Worm (Caenorhabditis elegans) whole organism, late embryonic: Measurements from ENCODE around the gene srlf-17.

Experiments used
- C08G9.2 ChIP-seq: sonication (generic microtip); optimal IDR thresholded peaks from 2 replicates; lab custom pipeline; 2016; ENCODE audit warnings: mild to moderate bottlenecking, missing genetic modification characterization, moderate library complexity, missing compliant biosample characterization
- C38D4.7 ChIP-seq: fragments of 200-800 bp; sonication (Bioruptor generic); optimal IDR thresholded peaks from 2 replicates; lab custom pipeline; 2018; ENCODE audit warnings: mild to moderate bottlenecking, missing genetic modification characterization, moderate library complexity, missing compliant biosample characterization
- K02D7.2 ChIP-seq: sonication (generic microtip); optimal IDR thresholded peaks from 2 replicates; lab custom pipeline; 2017; ENCODE audit warnings: mild to moderate bottlenecking, missing genetic modification characterization, missing compliant biosample characterization
- K09A11.1 ChIP-seq: sonication (generic microtip); optimal IDR thresholded peaks from 2 replicates; lab custom pipeline; 2017; ENCODE audit warnings: antibody characterized with exemption, mild to moderate bottlenecking, missing genetic modification characterization, missing compliant biosample characterization; ENCODE audit not compliant: insufficient read depth
- T23F11.4 ChIP-seq: fragments of 200-800 bp; sonication (Bioruptor generic); optimal IDR thresholded peaks from 2 replicates; lab custom pipeline; 2018; ENCODE audit warnings: mild to moderate bottlenecking, missing genetic modification characterization, missing compliant biosample characterization
- Y22D7AL.16 ChIP-seq: sonication (generic microtip); optimal IDR thresholded peaks from 2 replicates; lab custom pipeline; 2016; ENCODE audit warnings: missing genetic modification characterization, missing compliant biosample characterization
- ahr-1 ChIP-seq: sonication (generic microtip); optimal IDR thresholded peaks from 2 replicates; lab custom pipeline; 2016; ENCODE audit warnings: missing genetic modification characterization, missing compliant biosample characterization
- ama-1 ChIP-seq: fragments of 150-350 bp; optimal IDR thresholded peaks from 2 replicates; lab custom pipeline; 2014
- ceh-14 ChIP-seq: sonication (generic microtip); optimal IDR thresholded peaks from 2 replicates; lab custom pipeline; 2016; ENCODE audit warnings: missing genotype, missing genetic modification characterization, missing compliant biosample characterization
- ceh-18 ChIP-seq: sonication (generic microtip); optimal IDR thresholded peaks from 2 replicates; lab custom pipeline; 2016; ENCODE audit warnings: missing genetic modification characterization, missing compliant biosample characterization
- ceh-22 ChIP-seq: sonication (generic microtip); optimal IDR thresholded peaks from 2 replicates; lab custom pipeline; 2017; ENCODE audit warnings: missing biosample characterization, missing genetic modification characterization
- ceh-24 ChIP-seq: sonication (generic microtip); optimal IDR thresholded peaks from 2 replicates; lab custom pipeline; 2016; ENCODE audit warnings: mild to moderate bottlenecking, missing genetic modification characterization, missing compliant biosample characterization
- ceh-30 ChIP-seq: fragments of 150-350 bp; optimal IDR thresholded peaks from 2 replicates; lab custom pipeline; 2014; ENCODE audit warnings: missing biosample characterization, missing genetic modification characterization
- ceh-31 ChIP-seq: sonication (generic microtip); optimal IDR thresholded peaks from 2 replicates; lab custom pipeline; 2016; ENCODE audit warnings: missing genetic modification characterization, missing compliant biosample characterization
- ceh-45 ChIP-seq: fragments of 200-800 bp; sonication (Bioruptor generic); IDR thresholded peaks from 2 replicates; pipeline ENCODE4 v1.3.6; 2022; ENCODE audit warnings: missing genetic modification reagents, missing genetic modification characterization, missing compliant biosample characterization
- ceh-6 ChIP-seq: fragments of 200-800 bp; sonication (Bioruptor generic); optimal IDR thresholded peaks from 2 replicates; lab custom pipeline; 2018; ENCODE audit warnings: mild to moderate bottlenecking, missing genetic modification characterization, missing compliant biosample characterization
- ceh-9 ChIP-seq: sonication (generic microtip); optimal IDR thresholded peaks from 2 replicates; lab custom pipeline; 2016; ENCODE audit warnings: mild to moderate bottlenecking, missing genetic modification characterization, inconsistent platforms, missing compliant biosample characterization
- dmd-4 ChIP-seq: sonication (generic microtip); optimal IDR thresholded peaks from 2 replicates; lab custom pipeline; 2016; ENCODE audit warnings: borderline replicate concordance, missing genetic modification characterization, missing compliant biosample characterization
- elt-2 ChIP-seq: sonication (generic microtip); optimal IDR thresholded peaks from 2 replicates; lab custom pipeline; 2016; ENCODE audit warnings: missing genetic modification reagents, missing genetic modification characterization, missing compliant biosample characterization
- ets-4 ChIP-seq: sonication (generic microtip); optimal IDR thresholded peaks from 2 replicates; lab custom pipeline; 2016; ENCODE audit warnings: missing genetic modification characterization, missing compliant biosample characterization
- fax-1 ChIP-seq: sonication (generic microtip); optimal IDR thresholded peaks from 2 replicates; lab custom pipeline; 2016; ENCODE audit warnings: missing genotype, missing genetic modification characterization, missing compliant biosample characterization
- fkh-10 ChIP-seq: fragments of 150-350 bp; optimal IDR thresholded peaks from 2 replicates; lab custom pipeline; 2014; ENCODE audit warnings: missing biosample characterization, missing genetic modification reagents, missing genetic modification characterization
- fkh-6 ChIP-seq: sonication (generic microtip); optimal IDR thresholded peaks from 2 replicates; lab custom pipeline; 2016; ENCODE audit warnings: missing genetic modification characterization, missing compliant biosample characterization
- gmeb-2 ChIP-seq: sonication (generic microtip); optimal IDR thresholded peaks from 2 replicates; lab custom pipeline; 2016; ENCODE audit warnings: missing genetic modification characterization, inconsistent platforms, missing compliant biosample characterization
- hlh-15 ChIP-seq: sonication (generic microtip); optimal IDR thresholded peaks from 2 replicates; lab custom pipeline; 2016; ENCODE audit warnings: missing genetic modification characterization, missing compliant biosample characterization
- hlh-30 ChIP-seq: sonication (generic microtip); optimal IDR thresholded peaks from 2 replicates; lab custom pipeline; 2017; ENCODE audit warnings: antibody characterized with exemption, missing genetic modification characterization, missing compliant biosample characterization; ENCODE audit not compliant: insufficient read depth
- hlh-6 ChIP-seq: sonication (generic microtip); optimal IDR thresholded peaks from 2 replicates; lab custom pipeline; 2016; ENCODE audit warnings: missing genotype, missing genetic modification characterization, missing compliant biosample characterization
- hlh-8 ChIP-seq: sonication (generic microtip); optimal IDR thresholded peaks from 2 replicates; lab custom pipeline; 2016; ENCODE audit warnings: missing genotype, missing genetic modification characterization, missing compliant biosample characterization
- madf-2 ChIP-seq: sonication (generic microtip); optimal IDR thresholded peaks from 2 replicates; lab custom pipeline; 2017; ENCODE audit warnings: missing genetic modification characterization, missing compliant biosample characterization
- mec-3 ChIP-seq: sonication (generic microtip); optimal IDR thresholded peaks from 2 replicates; lab custom pipeline; 2016; ENCODE audit warnings: borderline replicate concordance, missing genetic modification characterization, missing compliant biosample characterization
- nfya-1 ChIP-seq: sonication (generic microtip); optimal IDR thresholded peaks from 2 replicates; lab custom pipeline; 2017; ENCODE audit warnings: missing genetic modification characterization, mild to moderate bottlenecking, missing compliant biosample characterization, antibody characterized with exemption, moderate library complexity
- npax-4 ChIP-seq: sonication (generic microtip); optimal IDR thresholded peaks from 2 replicates; lab custom pipeline; 2016; ENCODE audit warnings: missing genetic modification characterization, missing compliant biosample characterization
- odd-2 ChIP-seq: sonication (generic microtip); optimal IDR thresholded peaks from 2 replicates; lab custom pipeline; 2017; ENCODE audit warnings: antibody characterized with exemption, mild to moderate bottlenecking, missing genetic modification characterization, missing compliant biosample characterization
- pag-3 ChIP-seq: sonication (generic microtip); optimal IDR thresholded peaks from 2 replicates; lab custom pipeline; 2016; ENCODE audit warnings: missing compliant biosample characterization, missing genetic modification characterization, borderline replicate concordance
- pha-2 ChIP-seq: sonication (generic microtip); optimal IDR thresholded peaks from 2 replicates; lab custom pipeline; 2017; ENCODE audit warnings: mild to moderate bottlenecking, missing genetic modification characterization, missing compliant biosample characterization
- pros-1 ChIP-seq: fragments of 150-350 bp; optimal IDR thresholded peaks from 2 replicates; lab custom pipeline; 2014; ENCODE audit warnings: missing biosample characterization, missing genetic modification reagents, missing genetic modification characterization
- rnt-1 ChIP-seq: sonication (generic microtip); optimal IDR thresholded peaks from 2 replicates; lab custom pipeline; 2016; ENCODE audit warnings: missing genetic modification characterization, missing compliant biosample characterization
- sox-4 ChIP-seq: sonication (generic microtip); optimal IDR thresholded peaks from 2 replicates; lab custom pipeline; 2017; ENCODE audit warnings: mild to moderate bottlenecking, missing genetic modification characterization, inconsistent platforms, missing compliant biosample characterization
- syd-9 ChIP-seq: sonication (generic microtip); optimal IDR thresholded peaks from 2 replicates; lab custom pipeline; 2016; ENCODE audit warnings: mild to moderate bottlenecking, missing genetic modification characterization, moderate library complexity, missing compliant biosample characterization
- tbx-2 ChIP-seq: sonication (generic microtip); optimal IDR thresholded peaks from 2 replicates; lab custom pipeline; 2016; ENCODE audit warnings: missing genetic modification characterization, missing compliant biosample characterization
- ttx-3 ChIP-seq: sonication (generic microtip); optimal IDR thresholded peaks from 2 replicates; lab custom pipeline; 2016; ENCODE audit warnings: missing genetic modification reagents, missing genetic modification characterization, missing compliant biosample characterization
- unc-3 ChIP-seq, 2 experiments: fragments of 200-800 bp in 1 of 2; sonication (Bioruptor generic) in 1 of 2; sonication (generic microtip) in 1 of 2; conservative IDR thresholded peaks in 1 of 2; optimal IDR thresholded peaks in 1 of 2; 2 replicates each; pipeline versions ENCODE4 v1.3.6 to Lab custom; 2016 to 2022; ENCODE audit warnings: missing compliant biosample characterization in 2 of 2, missing genetic modification characterization in 2 of 2, missing genetic modification reagents in 1 of 2
- unc-42 ChIP-seq: sonication (generic microtip); optimal IDR thresholded peaks from 2 replicates; lab custom pipeline; 2016; ENCODE audit warnings: missing genotype, missing genetic modification characterization, missing compliant biosample characterization
- unc-86 ChIP-seq: sonication (generic microtip); optimal IDR thresholded peaks from 2 replicates; lab custom pipeline; 2016; ENCODE audit warnings: missing genetic modification characterization, missing compliant biosample characterization
- zip-5 ChIP-seq: sonication (generic microtip); optimal IDR thresholded peaks from 2 replicates; lab custom pipeline; 2016; ENCODE audit warnings: missing genetic modification characterization, missing compliant biosample characterization
- ztf-16 ChIP-seq: sonication (generic microtip); optimal IDR thresholded peaks from 2 replicates; lab custom pipeline; 2017; ENCODE audit warnings: missing genetic modification characterization, missing compliant biosample characterization

The srlf-17 gene

ce11 chrIV:11124674-11125073 is 22.2 kb upstream of the srlf-17 start, which contains the start of gene spo-11:
Gene spo-11, minus strand, starts transcription at chrIV:11124862.
- TF ChIP-seq sox-4 (tag; lab: Kevin White, UChicago): no peak
- no peak for TF ChIP-seq pha-2
- TF ChIP-seq ceh-45 (GFP tag; lab: Robert Waterston, UW): no peak
- TF ChIP-seq elt-2: no peak
- no peak for TF ChIP-seq ceh-9 (tag; lab: Kevin White, UChicago)
- no peak for TF ChIP-seq madf-2 (tag; lab: Kevin White, UChicago)
- no peak for TF ChIP-seq ceh-6 (GFP tag; lab: Kevin White, UChicago)
- no peak for TF ChIP-seq fkh-6 (tag; lab: Kevin White, UChicago)
- no peak for TF ChIP-seq ceh-18 (tag; lab: Kevin White, UChicago)
- no peak for TF ChIP-seq unc-42 (tag; lab: Kevin White, UChicago)
- no peak for TF ChIP-seq ceh-31 (tag; lab: Kevin White, UChicago)
- no peak for TF ChIP-seq fax-1 (tag; lab: Kevin White, UChicago)
- no peak for TF ChIP-seq fkh-10 (GFP tag; lab: Kevin White, UChicago)
- TF ChIP-seq nfya-1 (tag; lab: Kevin White, UChicago): no peak
- TF ChIP-seq pros-1 (tag; lab: Kevin White, UChicago): no peak
- TF ChIP-seq K09A11.1 (tag; lab: Kevin White, UChicago): no peak
- no peak for TF ChIP-seq ama-1 (lab: Kevin White, UChicago)
- TF ChIP-seq T23F11.4: no peak
- no peak for TF ChIP-seq zip-5 (tag; lab: Kevin White, UChicago)
- TF ChIP-seq ets-4: no peak

- TF ChIP-seq elt-2 (peak; percentile 15), pag-3 (no peak)
Observed at ce11 chrIV:11119972-11120562, 17.6 kb upstream of the srlf-17 start.

ce11 chrIV:11118837-11119491 is 16.5 kb upstream of the srlf-17 start, which contains the start of the genes imp-2 and enpl-1:
Gene imp-2, minus strand, starts transcription at chrIV:11118887.
Gene enpl-1, plus strand, starts transcription at chrIV:11119298.
- no peak for TF ChIP-seq ceh-6 (GFP tag; lab: Kevin White, UChicago)
- TF ChIP-seq ceh-22 (tag; lab: Kevin White, UChicago): peak; percentile 6
- TF ChIP-seq rnt-1 (tag; lab: Kevin White, UChicago): no peak
- TF ChIP-seq ztf-16 (tag; lab: Kevin White, UChicago): peak; percentile 50
- no peak for TF ChIP-seq mec-3 (tag; lab: Kevin White, UChicago)
- peak; percentile 46 for TF ChIP-seq ceh-14 (tag; lab: Kevin White, UChicago)
- TF ChIP-seq hlh-8: peak; percentile 42
- no peak for TF ChIP-seq dmd-4 (tag; lab: Kevin White, UChicago)
- no peak for TF ChIP-seq hlh-15
- TF ChIP-seq Y22D7AL.16 (tag; lab: Kevin White, UChicago): no peak
- TF ChIP-seq ttx-3 (tag; lab: Kevin White, UChicago): peak; percentile 20
- TF ChIP-seq fkh-10 (GFP tag; lab: Kevin White, UChicago): no peak
- peak; percentile 12; the same call in 1 of the 2 replicates for TF ChIP-seq unc-3 (GFP tag; conservative IDR thresholded peaks at IDR 0.05; lab: Robert Waterston, UW)
- peak; percentile 13 for TF ChIP-seq unc-3 (tag; optimal IDR thresholded peaks at IDR 0.05; lab: Kevin White, UChicago)
- TF ChIP-seq odd-2 (tag; lab: Kevin White, UChicago): no peak
- no peak for TF ChIP-seq ceh-30 (tag; lab: Kevin White, UChicago)
- peak; percentile 42 for TF ChIP-seq syd-9
- no peak for TF ChIP-seq ceh-24 (tag; lab: Kevin White, UChicago)
- peak; percentile 60 for TF ChIP-seq K09A11.1 (tag; lab: Kevin White, UChicago)
- peak; percentile 66 for TF ChIP-seq elt-2
- TF ChIP-seq tbx-2: peak; percentile 93
- TF ChIP-seq C38D4.7 (GFP tag; lab: Kevin White, UChicago): no peak
- TF ChIP-seq unc-86 (tag; lab: Kevin White, UChicago): no peak
- TF ChIP-seq T23F11.4: no peak
- no peak for TF ChIP-seq npax-4 (tag; lab: Kevin White, UChicago)
- TF ChIP-seq ahr-1 (tag; lab: Kevin White, UChicago): no peak
- TF ChIP-seq ceh-31 (tag; lab: Kevin White, UChicago): peak; percentile 91
- TF ChIP-seq hlh-30: peak; percentile 81
- no peak for TF ChIP-seq K02D7.2 (tag; lab: Kevin White, UChicago)
- no peak for TF ChIP-seq hlh-6 (tag; lab: Kevin White, UChicago)
- TF ChIP-seq fkh-6 (tag; lab: Kevin White, UChicago): no peak
- peak; percentile 83 for TF ChIP-seq unc-42 (tag; lab: Kevin White, UChicago)
- TF ChIP-seq pha-2: no peak
- TF ChIP-seq gmeb-2 (tag; lab: Kevin White, UChicago): no peak
- peak; percentile 49 for TF ChIP-seq C08G9.2 (tag; lab: Kevin White, UChicago)
